Fruit fly (Drosophila melanogaster): ENCODE results near the gene CG18745.

DNA sequence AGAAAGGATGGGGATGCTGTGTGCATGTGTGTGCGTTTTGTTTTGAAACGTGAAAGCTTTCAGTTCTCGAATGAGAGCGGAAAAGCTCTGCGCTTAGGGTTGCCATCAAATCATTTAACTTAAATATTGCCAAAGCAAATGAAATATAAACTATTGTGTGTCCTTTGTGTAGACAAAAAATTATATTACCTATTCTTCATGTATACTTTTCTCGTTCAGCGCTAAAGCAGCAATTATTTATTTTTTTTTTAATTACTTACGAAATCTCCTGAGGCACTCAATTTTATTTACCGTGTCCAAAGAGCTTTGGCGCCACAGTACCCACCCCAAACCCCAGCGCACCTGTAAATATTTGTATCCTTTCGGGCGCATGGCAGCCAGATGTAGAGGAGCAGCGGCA is 35.6 kb upstream of the CG18745 start:
- TF ChIP-seq Dll (optimal IDR thresholded peaks at IDR 0.05) (no peak), pan (optimal IDR thresholded peaks at IDR 0.05) (no peak)
